Worm (Caenorhabditis elegans) whole organism, L1 larva: ENCODE results near the gene lmp-2.

Source experiments
- C16A3.4 ChIP-seq: fragments of 150-350 bp; optimal IDR thresholded peaks from 2 replicates; lab custom pipeline; 2014; ENCODE audit warnings: missing biosample characterization, missing genetic modification characterization
- blmp-1 ChIP-seq: fragments of 150-350 bp; optimal IDR thresholded peaks from 2 replicates; lab custom pipeline; 2014; ENCODE audit warnings: missing biosample characterization, missing genetic modification characterization
- dpl-1 ChIP-seq, 3 experiments: fragments of 150-350 bp in 2 of 3; sonication (generic microtip) in 1 of 3; optimal IDR thresholded peaks; 2 replicates each; lab custom pipeline; 2014 to 2017; ENCODE audit warnings: missing biosample characterization in 3 of 3, missing genetic modification characterization in 3 of 3, missing genetic modification reagents in 3 of 3
- egl-13 ChIP-seq: sonication (generic microtip); optimal IDR thresholded peaks from 2 replicates; lab custom pipeline; 2016; ENCODE audit warnings: missing genotype, missing genetic modification reagents, missing genetic modification characterization, missing compliant biosample characterization
- lin-39 ChIP-seq: fragments of 150-350 bp; optimal IDR thresholded peaks from 2 replicates; lab custom pipeline; 2014; ENCODE audit warnings: missing biosample characterization, missing genetic modification reagents, missing genetic modification characterization

DNA sequence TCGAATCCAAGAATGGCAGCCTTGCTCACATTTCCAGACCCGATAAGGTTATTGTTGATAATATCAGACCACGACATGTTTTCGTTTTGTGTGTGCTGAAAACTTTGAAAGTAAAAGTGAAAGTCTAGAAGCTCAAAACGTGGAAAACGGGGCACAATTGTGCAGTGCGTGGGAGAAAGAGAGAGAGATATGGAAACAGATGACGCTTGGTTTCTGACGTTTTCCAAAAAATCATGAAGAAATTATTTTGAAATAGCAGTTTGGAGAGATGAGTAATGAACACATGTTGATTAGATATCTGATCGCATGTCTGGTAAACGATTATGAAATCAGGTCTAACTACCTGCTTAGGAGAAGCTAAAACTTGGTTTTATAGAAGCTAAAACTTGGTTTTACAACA, 44.9 kb upstream of the lmp-2 start, which contains the start of gene pfn-3:
- TF ChIP-seq C16A3.4 (tag; lab: Kevin White, UChicago) (no peak), dpl-1 (GFP tag; optimal IDR thresholded peaks at IDR 0.05; lab: Kevin White, UChicago) (no peak), blmp-1 (no peak), lin-39 (no peak), egl-13 (tag; lab: Kevin White, UChicago) (no peak)
